Worm (Caenorhabditis elegans) whole organism, L4/young adult: Measurements from ENCODE around the gene F22B7.3.

Experiments used
- W03F9.2 ChIP-seq: fragments of 150-350 bp; optimal IDR thresholded peaks from 2 replicates; lab custom pipeline; 2014; ENCODE audit warnings: missing biosample characterization, missing genetic modification characterization
- dao-5 ChIP-seq: sonication (generic microtip); optimal IDR thresholded peaks from 2 replicates; lab custom pipeline; 2016; ENCODE audit warnings: missing genotype, missing genetic modification characterization, moderate library complexity, missing compliant biosample characterization
- him-1 ChIP-seq: sonication (generic microtip); optimal IDR thresholded peaks from 2 replicates; lab custom pipeline; 2016; ENCODE audit warnings: missing genotype, missing genetic modification reagents, missing genetic modification characterization, missing compliant biosample characterization

F22B7.3 gene

DNA sequence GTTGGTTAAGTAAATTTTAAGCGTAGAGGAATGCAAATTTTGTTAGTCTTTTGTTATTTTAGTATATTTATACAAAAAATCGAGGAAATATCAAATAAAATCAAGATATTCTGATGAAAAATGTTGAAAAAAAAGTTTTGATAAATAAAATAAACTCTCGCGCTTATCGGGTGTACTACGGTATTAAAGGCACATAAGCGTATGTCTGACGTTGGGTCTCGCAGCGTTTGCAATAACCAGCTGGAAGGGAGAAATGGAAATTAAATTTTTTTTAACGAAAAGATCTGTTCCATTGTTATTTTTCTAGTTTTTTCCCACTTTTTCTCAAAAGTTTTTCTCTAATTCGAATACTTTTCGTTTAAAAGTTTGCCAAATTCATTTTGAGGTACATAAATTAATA is 40.5 kb downstream of the F22B7.3 start:
- no peak for TF ChIP-seq him-1 (tag; lab: Kevin White, UChicago)
- TF ChIP-seq dao-5 = no peak

DNA sequence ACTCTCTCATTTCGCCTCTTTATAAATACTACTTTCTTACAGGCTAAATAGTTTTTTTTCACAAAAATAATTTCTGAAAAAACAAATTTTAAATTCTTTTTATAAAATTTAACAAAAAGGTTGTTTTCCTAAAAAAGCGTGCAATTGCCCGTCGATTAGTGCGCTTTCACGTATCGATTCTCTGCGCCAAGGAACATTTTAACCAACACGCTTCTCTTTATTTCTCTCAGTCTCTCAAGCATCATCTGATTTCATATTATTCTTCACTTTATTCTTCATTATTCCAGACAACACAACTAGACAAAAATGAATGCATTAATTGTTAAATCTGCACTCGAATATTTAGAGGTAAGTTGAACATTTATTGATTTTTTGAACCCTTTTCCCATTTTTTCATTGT is 41.0 kb downstream of the F22B7.3 start, which contains the start of gene B0303.4:
Gene B0303.4, plus strand, starts transcription at position 196 of the 400 bp plus-strand sequence.
- TF ChIP-seq W03F9.2 (tag; lab: Kevin White, UChicago) (peak; percentile 22), him-1 (tag; lab: Kevin White, UChicago) (no peak)

DNA sequence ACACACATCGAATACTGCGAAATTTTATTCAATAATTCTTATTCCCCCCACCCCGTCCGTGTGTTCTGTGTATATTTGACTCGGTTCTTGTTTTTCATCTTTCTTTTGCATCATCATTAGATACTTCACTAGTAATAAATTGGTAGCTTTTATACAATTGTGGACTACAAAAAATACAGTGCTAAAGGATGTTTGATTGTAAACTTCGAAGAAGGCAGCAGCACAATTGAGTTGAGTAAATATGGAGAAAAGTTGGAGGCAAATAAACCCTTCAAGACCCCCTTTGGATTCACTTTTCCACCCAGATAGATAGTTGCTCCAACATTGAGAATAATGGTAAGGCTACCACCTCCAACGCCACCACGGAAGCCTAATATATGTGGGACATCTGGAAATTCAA is 44.6 kb downstream of the F22B7.3 start, which contains the start of gene B0303.7:
Gene B0303.7, plus strand, starts transcription at position 301 of the 400 bp plus-strand sequence.
- no peak for TF ChIP-seq W03F9.2 (tag; lab: Kevin White, UChicago)
- no peak for TF ChIP-seq him-1 (tag; lab: Kevin White, UChicago)
- TF ChIP-seq dao-5 = no peak

DNA sequence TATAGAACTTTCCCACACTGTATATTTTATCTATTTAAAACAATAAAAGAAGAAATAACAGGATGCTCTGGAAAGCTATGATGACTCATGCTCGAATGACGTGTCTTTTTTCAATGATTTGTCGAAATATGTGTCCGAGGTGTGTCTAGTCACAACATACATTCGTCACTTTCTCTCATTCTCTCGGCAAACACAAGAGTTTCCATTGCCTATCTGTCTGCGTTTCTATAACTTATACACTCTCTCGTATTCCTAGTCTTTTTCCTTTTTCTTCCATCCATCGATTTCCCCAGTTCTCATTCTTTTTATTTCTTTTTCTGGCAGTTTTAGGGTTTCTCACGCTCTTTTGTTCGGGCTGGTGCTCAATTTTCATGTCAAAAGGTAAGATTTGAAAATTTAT is 48.0 kb downstream of the F22B7.3 start:
- no peak for TF ChIP-seq dao-5
- no peak for TF ChIP-seq him-1 (tag; lab: Kevin White, UChicago)
- TF ChIP-seq W03F9.2 (tag; lab: Kevin White, UChicago) = no peak

DNA sequence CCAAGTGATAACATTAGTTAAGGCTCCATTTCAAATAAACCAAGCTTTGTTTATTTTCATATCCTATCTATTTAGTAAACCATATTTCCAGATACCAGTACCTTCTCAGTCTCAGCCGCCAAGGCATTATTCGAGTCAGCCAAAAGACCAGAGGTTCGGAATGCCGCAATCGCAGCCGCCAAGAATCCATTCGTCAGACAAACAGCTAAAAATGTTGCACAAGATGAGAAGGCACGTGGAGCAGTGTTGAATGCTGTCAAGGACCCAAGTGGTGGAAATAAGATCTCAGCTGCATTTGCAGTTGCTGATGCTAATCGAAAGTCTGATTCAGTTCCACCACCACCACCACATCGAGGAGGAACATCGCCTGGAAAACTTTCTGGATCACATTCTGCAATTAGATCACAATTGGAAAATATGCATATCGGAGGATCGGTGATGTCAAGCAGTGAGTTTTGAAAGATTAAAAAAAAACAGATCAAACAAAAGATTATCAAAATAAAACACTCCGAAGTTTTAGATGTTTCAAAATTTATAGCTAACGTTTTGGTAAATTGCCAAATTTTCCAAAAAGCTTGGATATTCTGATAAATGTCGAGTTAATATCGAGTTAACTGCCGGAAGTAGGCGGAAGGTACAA is 48.7 kb downstream of the F22B7.3 start:
- TF ChIP-seq W03F9.2 (tag; lab: Kevin White, UChicago) (no peak), him-1 (tag; lab: Kevin White, UChicago) (no peak), dao-5 (no peak)
